Worm (Caenorhabditis elegans) whole organism, late embryonic: ENCODE measurements around the gene dsh-2.

Experiments
- F13H6.1 ChIP-seq: sonication (generic microtip); optimal IDR thresholded peaks from 2 replicates; lab custom pipeline; 2016; ENCODE audit warnings: missing genetic modification characterization, missing compliant biosample characterization
- K02D7.2 ChIP-seq: sonication (generic microtip); optimal IDR thresholded peaks from 2 replicates; lab custom pipeline; 2017; ENCODE audit warnings: mild to moderate bottlenecking, missing genetic modification characterization, missing compliant biosample characterization
- T23F11.4 ChIP-seq: fragments of 200-800 bp; sonication (Bioruptor generic); optimal IDR thresholded peaks from 2 replicates; lab custom pipeline; 2018; ENCODE audit warnings: mild to moderate bottlenecking, missing genetic modification characterization, missing compliant biosample characterization
- Y22D7AL.16 ChIP-seq: sonication (generic microtip); optimal IDR thresholded peaks from 2 replicates; lab custom pipeline; 2016; ENCODE audit warnings: missing genetic modification characterization, missing compliant biosample characterization
- ahr-1 ChIP-seq: sonication (generic microtip); optimal IDR thresholded peaks from 2 replicates; lab custom pipeline; 2016; ENCODE audit warnings: missing genetic modification characterization, missing compliant biosample characterization
- ama-1 ChIP-seq: fragments of 150-350 bp; optimal IDR thresholded peaks from 2 replicates; lab custom pipeline; 2014
- ceh-19 ChIP-seq: fragments of 200-800 bp; sonication (Bioruptor generic); optimal IDR thresholded peaks from 2 replicates; lab custom pipeline; 2018; ENCODE audit warnings: mild to moderate bottlenecking, missing genetic modification characterization, missing compliant biosample characterization
- ceh-2 ChIP-seq: sonication (generic microtip); optimal IDR thresholded peaks from 2 replicates; lab custom pipeline; 2016; ENCODE audit warnings: missing genotype, missing genetic modification characterization, missing compliant biosample characterization
- ceh-22 ChIP-seq: sonication (generic microtip); optimal IDR thresholded peaks from 2 replicates; lab custom pipeline; 2017; ENCODE audit warnings: missing biosample characterization, missing genetic modification characterization
- ceh-30 ChIP-seq: fragments of 150-350 bp; optimal IDR thresholded peaks from 2 replicates; lab custom pipeline; 2014; ENCODE audit warnings: missing biosample characterization, missing genetic modification characterization
- ceh-31 ChIP-seq: sonication (generic microtip); optimal IDR thresholded peaks from 2 replicates; lab custom pipeline; 2016; ENCODE audit warnings: missing genetic modification characterization, missing compliant biosample characterization
- ceh-48 ChIP-seq: sonication (generic microtip); optimal IDR thresholded peaks from 2 replicates; lab custom pipeline; 2016; ENCODE audit warnings: missing genetic modification characterization, inconsistent platforms, missing compliant biosample characterization
- ceh-6 ChIP-seq: fragments of 200-800 bp; sonication (Bioruptor generic); optimal IDR thresholded peaks from 2 replicates; lab custom pipeline; 2018; ENCODE audit warnings: mild to moderate bottlenecking, missing genetic modification characterization, missing compliant biosample characterization
- che-1 ChIP-seq: sonication (generic microtip); optimal IDR thresholded peaks from 2 replicates; lab custom pipeline; 2016; ENCODE audit warnings: mild to moderate bottlenecking, missing genetic modification characterization, missing compliant biosample characterization
- dmd-4 ChIP-seq: sonication (generic microtip); optimal IDR thresholded peaks from 2 replicates; lab custom pipeline; 2016; ENCODE audit warnings: borderline replicate concordance, missing genetic modification characterization, missing compliant biosample characterization
- elt-2 ChIP-seq: sonication (generic microtip); optimal IDR thresholded peaks from 2 replicates; lab custom pipeline; 2016; ENCODE audit warnings: missing genetic modification reagents, missing genetic modification characterization, missing compliant biosample characterization
- elt-4 ChIP-seq: sonication (generic microtip); optimal IDR thresholded peaks from 2 replicates; lab custom pipeline; 2016; ENCODE audit warnings: missing genetic modification characterization, missing compliant biosample characterization
- ets-4 ChIP-seq: sonication (generic microtip); optimal IDR thresholded peaks from 2 replicates; lab custom pipeline; 2016; ENCODE audit warnings: missing genetic modification characterization, missing compliant biosample characterization
- eyg-1 ChIP-seq: sonication (generic microtip); optimal IDR thresholded peaks from 2 replicates; lab custom pipeline; 2016; ENCODE audit warnings: missing genotype, missing genetic modification characterization, missing compliant biosample characterization
- fax-1 ChIP-seq: sonication (generic microtip); optimal IDR thresholded peaks from 2 replicates; lab custom pipeline; 2016; ENCODE audit warnings: missing genotype, missing genetic modification characterization, missing compliant biosample characterization
- fkh-10 ChIP-seq: fragments of 150-350 bp; optimal IDR thresholded peaks from 2 replicates; lab custom pipeline; 2014; ENCODE audit warnings: missing biosample characterization, missing genetic modification reagents, missing genetic modification characterization
- gmeb-2 ChIP-seq: sonication (generic microtip); optimal IDR thresholded peaks from 2 replicates; lab custom pipeline; 2016; ENCODE audit warnings: missing genetic modification characterization, inconsistent platforms, missing compliant biosample characterization
- hlh-13 ChIP-seq: fragments of 200-800 bp; sonication (Bioruptor generic); optimal IDR thresholded peaks from 2 replicates; lab custom pipeline; 2018; ENCODE audit warnings: mild to moderate bottlenecking, missing genetic modification characterization, missing compliant biosample characterization
- hlh-30 ChIP-seq: sonication (generic microtip); optimal IDR thresholded peaks from 2 replicates; lab custom pipeline; 2017; ENCODE audit warnings: antibody characterized with exemption, missing genetic modification characterization, missing compliant biosample characterization; ENCODE audit not compliant: insufficient read depth
- hlh-6 ChIP-seq: sonication (generic microtip); optimal IDR thresholded peaks from 2 replicates; lab custom pipeline; 2016; ENCODE audit warnings: missing genotype, missing genetic modification characterization, missing compliant biosample characterization
- hlh-8 ChIP-seq: sonication (generic microtip); optimal IDR thresholded peaks from 2 replicates; lab custom pipeline; 2016; ENCODE audit warnings: missing genotype, missing genetic modification characterization, missing compliant biosample characterization
- lim-6 ChIP-seq: sonication (generic microtip); optimal IDR thresholded peaks from 2 replicates; lab custom pipeline; 2016; ENCODE audit warnings: missing genetic modification characterization, missing compliant biosample characterization
- lin-11 ChIP-seq: fragments of 200-800 bp; sonication (Bioruptor generic); optimal IDR thresholded peaks from 2 replicates; lab custom pipeline; 2018; ENCODE audit warnings: mild to moderate bottlenecking, missing genetic modification characterization, missing compliant biosample characterization
- madf-2 ChIP-seq: sonication (generic microtip); optimal IDR thresholded peaks from 2 replicates; lab custom pipeline; 2017; ENCODE audit warnings: missing genetic modification characterization, missing compliant biosample characterization
- mec-3 ChIP-seq: sonication (generic microtip); optimal IDR thresholded peaks from 2 replicates; lab custom pipeline; 2016; ENCODE audit warnings: borderline replicate concordance, missing genetic modification characterization, missing compliant biosample characterization
- nhr-11 ChIP-seq: fragments of 150-350 bp; optimal IDR thresholded peaks from 2 replicates; lab custom pipeline; 2014; ENCODE audit warnings: missing biosample characterization, missing genetic modification characterization
- nhr-232 ChIP-seq: sonication (generic microtip); optimal IDR thresholded peaks from 2 replicates; lab custom pipeline; 2016; ENCODE audit warnings: missing genetic modification characterization, missing compliant biosample characterization
- odd-2 ChIP-seq: sonication (generic microtip); optimal IDR thresholded peaks from 2 replicates; lab custom pipeline; 2017; ENCODE audit warnings: antibody characterized with exemption, mild to moderate bottlenecking, missing genetic modification characterization, missing compliant biosample characterization
- pag-3 ChIP-seq: sonication (generic microtip); optimal IDR thresholded peaks from 2 replicates; lab custom pipeline; 2016; ENCODE audit warnings: missing compliant biosample characterization, missing genetic modification characterization, borderline replicate concordance
- pat-9 ChIP-seq: fragments of 200-800 bp; sonication (Bioruptor generic); optimal IDR thresholded peaks from 2 replicates; lab custom pipeline; 2018; ENCODE audit warnings: mild to moderate bottlenecking, missing genetic modification characterization, moderate library complexity, missing compliant biosample characterization
- pax-1 ChIP-seq: fragments of 150-350 bp; optimal IDR thresholded peaks from 2 replicates; lab custom pipeline; 2014; ENCODE audit warnings: missing biosample characterization, missing genetic modification characterization
- pha-2 ChIP-seq: sonication (generic microtip); optimal IDR thresholded peaks from 2 replicates; lab custom pipeline; 2017; ENCODE audit warnings: mild to moderate bottlenecking, missing genetic modification characterization, missing compliant biosample characterization
- pqm-1 ChIP-seq: sonication (generic microtip); optimal IDR thresholded peaks from 2 replicates; lab custom pipeline; 2016; ENCODE audit warnings: missing genetic modification characterization, missing compliant biosample characterization
- ref-2 ChIP-seq: sonication (generic microtip); optimal IDR thresholded peaks from 2 replicates; lab custom pipeline; 2016; ENCODE audit warnings: missing genetic modification characterization, missing compliant biosample characterization
- sdc-2 ChIP-seq: sonication (generic microtip); optimal IDR thresholded peaks from 2 replicates; lab custom pipeline; 2016; ENCODE audit warnings: missing genotype, missing genetic modification characterization, missing compliant biosample characterization
- sox-2 ChIP-seq: fragments of 200-800 bp; sonication (Bioruptor generic); IDR thresholded peaks from 2 replicates; pipeline ENCODE4 v1.3.6; 2022; ENCODE audit warnings: missing genetic modification reagents, missing genetic modification characterization, missing compliant biosample characterization
- syd-9 ChIP-seq: sonication (generic microtip); optimal IDR thresholded peaks from 2 replicates; lab custom pipeline; 2016; ENCODE audit warnings: mild to moderate bottlenecking, missing genetic modification characterization, moderate library complexity, missing compliant biosample characterization
- tbx-2 ChIP-seq: sonication (generic microtip); optimal IDR thresholded peaks from 2 replicates; lab custom pipeline; 2016; ENCODE audit warnings: missing genetic modification characterization, missing compliant biosample characterization
- ttx-3 ChIP-seq: sonication (generic microtip); optimal IDR thresholded peaks from 2 replicates; lab custom pipeline; 2016; ENCODE audit warnings: missing genetic modification reagents, missing genetic modification characterization, missing compliant biosample characterization
- unc-3 ChIP-seq, 2 experiments: fragments of 200-800 bp in 1 of 2; sonication (Bioruptor generic) in 1 of 2; sonication (generic microtip) in 1 of 2; conservative IDR thresholded peaks in 1 of 2; optimal IDR thresholded peaks in 1 of 2; 2 replicates each; pipeline versions ENCODE4 v1.3.6 to Lab custom; 2016 to 2022; ENCODE audit warnings: missing compliant biosample characterization in 2 of 2, missing genetic modification characterization in 2 of 2, missing genetic modification reagents in 1 of 2
- unc-55 ChIP-seq: sonication (generic microtip); optimal IDR thresholded peaks from 2 replicates; lab custom pipeline; 2017; ENCODE audit warnings: missing biosample characterization, missing genetic modification reagents, missing genetic modification characterization
- unc-86 ChIP-seq: sonication (generic microtip); optimal IDR thresholded peaks from 2 replicates; lab custom pipeline; 2016; ENCODE audit warnings: missing genetic modification characterization, missing compliant biosample characterization
- zip-5 ChIP-seq: sonication (generic microtip); optimal IDR thresholded peaks from 2 replicates; lab custom pipeline; 2016; ENCODE audit warnings: missing genetic modification characterization, missing compliant biosample characterization
- ztf-16 ChIP-seq: sonication (generic microtip); optimal IDR thresholded peaks from 2 replicates; lab custom pipeline; 2017; ENCODE audit warnings: missing genetic modification characterization, missing compliant biosample characterization

dsh-2 gene

ce11 chrII:5066967-5067366 lies 14.0 kb downstream of the dsh-2 start:
- TF ChIP-seq lin-11 (tag; lab: Kevin White, UChicago) (no peak), T23F11.4 (GFP tag; lab: Kevin White, UChicago) (no peak), che-1 (tag; lab: Kevin White, UChicago) (no peak), ceh-48 (tag; lab: Kevin White, UChicago) (no peak), nhr-232 (tag; lab: Kevin White, UChicago) (no peak), hlh-30 (no peak), ceh-30 (no peak), pha-2 (tag; lab: Kevin White, UChicago) (no peak), sox-2 (no peak), pqm-1 (tag; lab: Kevin White, UChicago) (no peak), ttx-3 (tag; lab: Kevin White, UChicago) (no peak), F13H6.1 (tag; lab: Kevin White, UChicago) (no peak), ceh-31 (tag; lab: Kevin White, UChicago) (no peak)
- TF ChIP-seq, all 69 proteins: peak for 0

ce11 chrII:5061794-5062368 lies 19.1 kb downstream of the dsh-2 start, which contains the start of gene smc-5:
Gene smc-5 (plus strand): TSS chrII:5062125.
- TF ChIP-seq odd-2 (tag; lab: Kevin White, UChicago): no peak
- TF ChIP-seq pqm-1 (tag; lab: Kevin White, UChicago): peak; percentile 23
- peak; percentile 69 for TF ChIP-seq ceh-2 (tag; lab: Kevin White, UChicago)
- TF ChIP-seq zip-5: peak; percentile 43
- TF ChIP-seq lim-6 (tag; lab: Kevin White, UChicago): peak; percentile 25
- TF ChIP-seq madf-2 (tag; lab: Kevin White, UChicago): no peak
- TF ChIP-seq hlh-6: no peak
- no peak for TF ChIP-seq pag-3 (tag; lab: Kevin White, UChicago)
- no peak for TF ChIP-seq mec-3 (tag; lab: Kevin White, UChicago)
- TF ChIP-seq hlh-30: no peak
- no peak for TF ChIP-seq syd-9 (tag; lab: Kevin White, UChicago)
- TF ChIP-seq nhr-232 (tag; lab: Kevin White, UChicago): no peak
- peak; percentile 57 for TF ChIP-seq ets-4 (tag; lab: Kevin White, UChicago)
- no peak for TF ChIP-seq ttx-3 (tag; lab: Kevin White, UChicago)
- no peak for TF ChIP-seq elt-2 (tag; lab: Kevin White, UChicago)
- TF ChIP-seq ceh-30: no peak
- no peak for TF ChIP-seq lin-11 (tag; lab: Kevin White, UChicago)
- no peak for TF ChIP-seq ahr-1 (tag; lab: Kevin White, UChicago)
- TF ChIP-seq hlh-13 (GFP tag; lab: Kevin White, UChicago): no peak
- TF ChIP-seq F13H6.1 (tag; lab: Kevin White, UChicago): peak; percentile 36
- no peak for TF ChIP-seq ama-1
- no peak for TF ChIP-seq ceh-6
- no peak for TF ChIP-seq elt-4
- TF ChIP-seq gmeb-2 (tag; lab: Kevin White, UChicago): no peak
- peak; percentile 58 for TF ChIP-seq fax-1 (tag; lab: Kevin White, UChicago)
- no peak for TF ChIP-seq K02D7.2 (tag; lab: Kevin White, UChicago)
- TF ChIP-seq fkh-10 (GFP tag; lab: Kevin White, UChicago): no peak
- no peak for TF ChIP-seq sox-2
- no peak for TF ChIP-seq ref-2
- TF ChIP-seq eyg-1 (tag; lab: Kevin White, UChicago): no peak
- TF ChIP-seq tbx-2 (tag; lab: Kevin White, UChicago): peak; percentile 73
- TF ChIP-seq ceh-19 (GFP tag; lab: Kevin White, UChicago): no peak
- TF ChIP-seq ceh-22 (tag; lab: Kevin White, UChicago): no peak
- peak; percentile 14 for TF ChIP-seq ztf-16
- TF ChIP-seq pax-1 (tag; lab: Kevin White, UChicago): peak; percentile 16
- TF ChIP-seq unc-86 (tag; lab: Kevin White, UChicago): no peak
- no peak for TF ChIP-seq ceh-48 (tag; lab: Kevin White, UChicago)
- TF ChIP-seq nhr-11 (tag; lab: Kevin White, UChicago): no peak
- peak; percentile 13 for TF ChIP-seq hlh-8 (tag; lab: Kevin White, UChicago)
- TF ChIP-seq pat-9 (tag; lab: Kevin White, UChicago): no peak
- TF ChIP-seq unc-55 (GFP tag; lab: Kevin White, UChicago): no peak
- TF ChIP-seq dmd-4 (tag; lab: Kevin White, UChicago): no peak
- no peak for TF ChIP-seq sdc-2 (tag; lab: Kevin White, UChicago)
- no peak for TF ChIP-seq Y22D7AL.16 (tag; lab: Kevin White, UChicago)
- no peak for TF ChIP-seq unc-3 (GFP tag; conservative IDR thresholded peaks at IDR 0.05; lab: Robert Waterston, UW)
- TF ChIP-seq unc-3 (tag; optimal IDR thresholded peaks at IDR 0.05; lab: Kevin White, UChicago): no peak
- no peak for TF ChIP-seq pha-2 (tag; lab: Kevin White, UChicago)
